Worm (Caenorhabditis elegans): ENCODE data around the gene clec-50.

Gene clec-50

ce11 chrV:19744210-19744609, 11.0 kb downstream of the clec-50 start:
- TF ChIP-seq F33H1.4 (GFP tag; IDR thresholded peaks at IDR 0.05) (no peak), nhr-120 (GFP tag; IDR thresholded peaks at IDR 0.05) (no peak), gei-17 (GFP tag; optimal IDR thresholded peaks at IDR 0.05) (no peak), Y95B8A.8 (GFP tag; IDR thresholded peaks at IDR 0.05) (no peak), dpff-1 (tag; optimal IDR thresholded peaks at IDR 0.05) (no peak)

ce11 chrV:19743794-19744193, 11.4 kb downstream of the clec-50 start:
- TF ChIP-seq lin-26 (GFP tag; IDR thresholded peaks at IDR 0.05), result no peak
- peak; percentile 69 for TF ChIP-seq zfh-2 (GFP tag; conservative IDR thresholded peaks at IDR 0.05)

ce11 chrV:19743305-19743704, 11.9 kb downstream of the clec-50 start, which contains the start of gene W04E12.4:
TSS of gene W04E12.4 (plus strand) at chrV:19743605.
- TF ChIP-seq rec-8 (tag; optimal IDR thresholded peaks at IDR 0.05) (no peak), F23B12.7 (tag; optimal IDR thresholded peaks at IDR 0.05; ENCODE audit: insufficient read depth) (no peak), nhr-90 (tag; optimal IDR thresholded peaks at IDR 0.05) (no peak), Y95B8A.8 (GFP tag; IDR thresholded peaks at IDR 0.05) (no peak), mcd-1 (GFP tag; IDR thresholded peaks at IDR 0.05) (no peak), D2030.7 (GFP tag; IDR thresholded peaks at IDR 0.05) (no peak), ceh-58 (GFP tag; IDR thresholded peaks at IDR 0.05) (no peak), efl-1 (GFP tag; optimal IDR thresholded peaks at IDR 0.05) (no peak), bed-2 (GFP tag; IDR thresholded peaks at IDR 0.05) (no peak), Y53G8AR.9 (GFP tag; conservative IDR thresholded peaks at IDR 0.05) (no peak), pbrm-1 (GFP tag; IDR thresholded peaks at IDR 0.05) (no peak), nhr-27 (tag; optimal IDR thresholded peaks at IDR 0.05) (no peak), Y67H2A.10 (GFP tag; conservative IDR thresholded peaks at IDR 0.05) (no peak), ztf-28 (GFP tag; IDR thresholded peaks at IDR 0.05) (no peak), snpc-3.4 (tag; optimal IDR thresholded peaks at IDR 0.05) (no peak), him-1 (tag; optimal IDR thresholded peaks at IDR 0.05) (no peak), B0019.2 (GFP tag; conservative IDR thresholded peaks at IDR 0.05) (no peak), B0261.1 (tag; optimal IDR thresholded peaks at IDR 0.05) (no peak), madf-6 (GFP tag; IDR thresholded peaks at IDR 0.05) (no peak)

DNA sequence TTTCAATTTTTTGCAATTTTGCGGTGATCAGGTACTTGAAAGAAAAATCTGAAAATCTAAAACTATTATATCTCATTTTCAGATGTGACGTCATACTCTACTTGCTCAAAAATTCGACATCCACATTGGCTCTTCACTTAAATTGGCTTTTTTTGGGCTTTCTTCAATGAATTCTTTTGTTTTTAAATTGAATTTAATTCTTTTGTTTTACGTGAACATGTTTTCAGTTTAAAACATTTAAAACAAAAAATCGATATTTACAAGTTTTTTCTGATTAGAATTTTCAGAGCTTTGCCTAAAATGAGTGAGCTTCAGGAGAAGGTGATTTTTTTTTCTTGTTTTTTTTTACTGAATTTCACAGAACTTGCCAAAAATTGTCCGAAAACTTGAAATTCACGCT, 13.5 kb downstream of the clec-50 start, which contains the start of gene W04E12.3:
Gene W04E12.3, plus strand, starts transcription at position 301 of the 400 bp plus-strand sequence.
- TF ChIP-seq hrde-1 (tag; optimal IDR thresholded peaks at IDR 0.05; ENCODE audit: borderline replicate concordance), result no peak
- TF ChIP-seq madf-8 (GFP tag; conservative IDR thresholded peaks at IDR 0.05), result no peak

ce11 chrV:19741034-19741433, 14.1 kb downstream of the clec-50 start, which contains the start of gene W04E12.2:
TSS of gene W04E12.2 (minus strand) at chrV:19741134.
- TF ChIP-seq ztf-26 (tag; optimal IDR thresholded peaks at IDR 0.05) (no peak), aptf-3 (GFP tag; IDR thresholded peaks at IDR 0.05) (no peak), cebp-2 (GFP tag; IDR thresholded peaks at IDR 0.05) (no peak), ceh-40 (GFP tag; IDR thresholded peaks at IDR 0.05) (no peak), rec-8 (tag; optimal IDR thresholded peaks at IDR 0.05) (no peak), nfyb-1 (GFP tag; IDR thresholded peaks at IDR 0.05) (no peak), lsy-27 (tag; optimal IDR thresholded peaks at IDR 0.05; ENCODE audit: borderline replicate concordance, insufficient read depth) (no peak), F10E7.11 (tag; optimal IDR thresholded peaks at IDR 0.05) (no peak), sea-2 (GFP tag; IDR thresholded peaks at IDR 0.05) (no peak), B0261.1 (tag; optimal IDR thresholded peaks at IDR 0.05) (no peak), B0035.1 (tag; optimal IDR thresholded peaks at IDR 0.05) (no peak), lin-54 (GFP tag; optimal IDR thresholded peaks at IDR 0.05) (no peak), rpc-1 (optimal IDR thresholded peaks at IDR 0.05) (no peak), rpc-1 (tag; optimal IDR thresholded peaks at IDR 0.05) (no peak), Y67H2A.10 (GFP tag; conservative IDR thresholded peaks at IDR 0.05) (no peak), tbx-9 (tag; optimal IDR thresholded peaks at IDR 0.05; ENCODE audit: borderline replicate concordance) (no peak), repo-1 (tag; optimal IDR thresholded peaks at IDR 0.05) (no peak), nhr-179 (tag; optimal IDR thresholded peaks at IDR 0.05) (no peak), nhr-120 (GFP tag; IDR thresholded peaks at IDR 0.05) (no peak), snpc-3.4 (tag; optimal IDR thresholded peaks at IDR 0.05) (no peak), ztf-3 (GFP tag; optimal IDR thresholded peaks at IDR 0.05) (no peak)

All from whole organism, young adult.